Worm (Caenorhabditis elegans) whole organism, young adult: Measurements from ENCODE around the gene K08D8.11.

ENCODE experiments used
- madf-3 ChIP-seq: fragments of 200-800 bp; sonication (Bioruptor generic); IDR thresholded peaks from 2 replicates; pipeline ENCODE4 v1.3.6; 2022; ENCODE audit warnings: missing genetic modification reagents, missing genetic modification characterization, missing compliant biosample characterization
- sdz-38 ChIP-seq: sonication (generic microtip); optimal IDR thresholded peaks from 2 replicates; lab custom pipeline; 2016; ENCODE audit warnings: missing genotype, missing genetic modification characterization, missing compliant biosample characterization

DNA sequence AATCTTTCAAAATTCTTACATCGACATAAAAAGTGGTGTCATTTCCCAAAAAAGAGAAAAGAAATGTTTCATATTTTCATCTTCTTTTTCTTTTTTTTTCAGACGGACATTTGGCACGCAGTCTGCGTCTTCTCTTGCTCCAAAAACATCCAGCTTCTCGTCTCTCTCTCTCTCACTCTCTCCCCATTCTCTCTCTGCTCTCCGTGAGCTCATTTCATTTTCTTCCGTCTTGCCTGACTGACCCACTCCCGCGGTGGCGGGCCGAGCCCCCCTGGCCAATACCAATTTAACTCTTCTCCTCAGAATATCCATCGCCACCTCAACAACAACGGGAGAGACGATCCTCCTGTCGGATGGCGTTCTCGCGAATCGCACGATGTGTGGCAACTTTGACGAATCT, 49.5 kb upstream of the K08D8.11 start, which contains the start of gene txt-19:
- no peak for TF ChIP-seq madf-3 (GFP tag; lab: Robert Waterston, UW)
- no peak for TF ChIP-seq sdz-38
